In genomic region chr3R:5620387-5620956, dm6 we compare ENCODE assay signal across 1 fruit fly cellular context.
TF ChIP-seq lines count a peak whose summit lies in the region.

No protein-coding gene starts in this region.

TF ChIP-seq in whole organism, embryonic, 481 proteins besides CTCF, POLR2A, EP300 and RAD21 (continued from another document and continues in another):
- TF ChIP-seq Ada2b (GFP tag; IDR thresholded peaks at IDR 0.05; lab: Robert Waterston, UW) (0 out of 2 replicates have a peak, but pooled peaks have one; percentile 46), Oaz (GFP tag; IDR thresholded peaks at IDR 0.05; lab: Robert Waterston, UW) (no peak), ind (GFP tag; optimal IDR thresholded peaks at IDR 0.05; lab: Kevin White, UChicago) (peak; percentile 68), HLH54F (GFP tag; optimal IDR thresholded peaks at IDR 0.05; lab: Kevin White, UChicago) (peak; percentile 30), CG12391 (tag; optimal IDR thresholded peaks at IDR 0.05; lab: Kevin White, UChicago) (peak; percentile 73), Bgb (GFP tag; IDR thresholded peaks at IDR 0.05; lab: Robert Waterston, UW; ENCODE audit: partially characterized antibody) (no peak), CG3407 (GFP tag; optimal IDR thresholded peaks at IDR 0.05; lab: Kevin White, UChicago) (peak; percentile 38), Bteb2 (GFP tag; optimal IDR thresholded peaks at IDR 0.05; lab: Kevin White, UChicago) (no peak), Ssrp (tag; optimal IDR thresholded peaks at IDR 0.05; lab: Kevin White, UChicago) (peak; percentile 43), CG17361 (GFP tag; IDR thresholded peaks at IDR 0.05; lab: Robert Waterston, UW) (peak; percentile 88), ham (GFP tag; IDR thresholded peaks at IDR 0.05; lab: Robert Waterston, UW) (no peak), shn (GFP tag; optimal IDR thresholded peaks at IDR 0.05; lab: Kevin White, UChicago) (peak; percentile 40), schlank (tag; optimal IDR thresholded peaks at IDR 0.05; lab: Kevin White, UChicago) (no peak), phol (tag; optimal IDR thresholded peaks at IDR 0.05; lab: Kevin White, UChicago) (peak; percentile 71), gt (GFP tag; IDR thresholded peaks at IDR 0.05; lab: Robert Waterston, UW) (no peak), zfh2 (GFP tag; optimal IDR thresholded peaks at IDR 0.05; lab: Kevin White, UChicago) (peak; percentile 38), CG7556 (GFP tag; optimal IDR thresholded peaks at IDR 0.05; lab: Kevin White, UChicago) (peak; percentile 77), CG31224 (GFP tag; IDR thresholded peaks at IDR 0.05; lab: Robert Waterston, UW) (no peak), CG1792 (GFP tag; optimal IDR thresholded peaks at IDR 0.05; lab: Kevin White, UChicago) (peak; percentile 40), HmgD (GFP tag; optimal IDR thresholded peaks at IDR 0.05; lab: Kevin White, UChicago) (no peak), sna (GFP tag; IDR thresholded peaks at IDR 0.05; lab: Robert Waterston, UW; ENCODE audit: partially characterized antibody) (no peak), CG6854 (GFP tag; optimal IDR thresholded peaks at IDR 0.05; lab: Kevin White, UChicago) (no peak), her (GFP tag; optimal IDR thresholded peaks at IDR 0.05; lab: Kevin White, UChicago) (peak; percentile 44), CG8281 (tag; optimal IDR thresholded peaks at IDR 0.05; lab: Kevin White, UChicago) (peak; percentile 61), CG1602 (GFP tag; optimal IDR thresholded peaks at IDR 0.05; lab: Kevin White, UChicago) (peak; percentile 48), CG10431 (GFP tag; optimal IDR thresholded peaks at IDR 0.05; lab: Kevin White, UChicago) (no peak), CG7987 (GFP tag; optimal IDR thresholded peaks at IDR 0.05; lab: Kevin White, UChicago) (no peak), gfzf (GFP tag; optimal IDR thresholded peaks at IDR 0.05; lab: Kevin White, UChicago) (no peak), CG2120 (GFP tag; optimal IDR thresholded peaks at IDR 0.05; lab: Kevin White, UChicago) (peak; percentile 63), CG12769 (tag; optimal IDR thresholded peaks at IDR 0.05; lab: Kevin White, UChicago) (peak; percentile 71), CG4617 (GFP tag; optimal IDR thresholded peaks at IDR 0.05; lab: Kevin White, UChicago; ENCODE audit: borderline replicate concordance) (peak; percentile 23), CG12219 (GFP tag; optimal IDR thresholded peaks at IDR 0.05; lab: Kevin White, UChicago) (peak; percentile 61), grau (tag; optimal IDR thresholded peaks at IDR 0.05; lab: Kevin White, UChicago) (peak; percentile 54), CG15514 (GFP tag; optimal IDR thresholded peaks at IDR 0.05; lab: Kevin White, UChicago) (peak; percentile 37), CG11560 (tag; IDR thresholded peaks at IDR 0.05; lab: Robert Waterston, UW) (no peak), CG17912 (GFP tag; optimal IDR thresholded peaks at IDR 0.05; lab: Kevin White, UChicago) (no peak), CG10366 (GFP tag; IDR thresholded peaks at IDR 0.05; lab: Robert Waterston, UW) (no peak; the same call in 1 of the 2 replicates), bab2 (GFP tag; optimal IDR thresholded peaks at IDR 0.05; lab: Kevin White, UChicago) (peak; percentile 69), CG15269 (tag; optimal IDR thresholded peaks at IDR 0.05; lab: Kevin White, UChicago) (peak; percentile 58), salm (tag; optimal IDR thresholded peaks at IDR 0.05; lab: Kevin White, UChicago) (peak; percentile 16), lola (GFP tag; optimal IDR thresholded peaks at IDR 0.05; lab: Kevin White, UChicago) (peak in 1 of 3 experiments; percentile 67), repo (GFP tag; optimal IDR thresholded peaks at IDR 0.05; lab: Kevin White, UChicago) (peak; percentile 46), Rfx (GFP tag; IDR thresholded peaks at IDR 0.05; lab: Robert Waterston, UW) (peak; percentile 46), wek (GFP tag; optimal IDR thresholded peaks at IDR 0.05; lab: Kevin White, UChicago) (peak; percentile 29), CG6813 (GFP tag; optimal IDR thresholded peaks at IDR 0.05; lab: Kevin White, UChicago) (peak; percentile 47), ftz-f1 (GFP tag; optimal IDR thresholded peaks at IDR 0.05; lab: Kevin White, UChicago) (no peak), chn (GFP tag; optimal IDR thresholded peaks at IDR 0.05; lab: Kevin White, UChicago) (peak; percentile 43), CG14014 (GFP tag; IDR thresholded peaks at IDR 0.05; lab: Robert Waterston, UW) (peak; percentile 43; the same call in 1 of the 2 replicates), cas (GFP tag; IDR thresholded peaks at IDR 0.05; lab: Robert Waterston, UW) (no peak), CG12299 (tag; optimal IDR thresholded peaks at IDR 0.05; lab: Kevin White, UChicago) (peak; percentile 22), CG14667 (GFP tag; IDR thresholded peaks at IDR 0.05; lab: Robert Waterston, UW) (peak; percentile 64), CG5245 (GFP tag; optimal IDR thresholded peaks at IDR 0.05; lab: Kevin White, UChicago) (peak; percentile 61), BEAF-32 (GFP tag; optimal IDR thresholded peaks at IDR 0.05; lab: Kevin White, UChicago) (no peak), CG6272 (GFP tag; IDR thresholded peaks at IDR 0.05; lab: Robert Waterston, UW) (peak; percentile 45), CG3838 (GFP tag; optimal IDR thresholded peaks at IDR 0.05; lab: Kevin White, UChicago) (no peak), hb (GFP tag; IDR thresholded peaks at IDR 0.05; lab: Robert Waterston, UW; ENCODE audit: partially characterized antibody) (no peak), fru (optimal IDR thresholded peaks at IDR 0.05; lab: Kevin White, UChicago) (no peak), ro (GFP tag; IDR thresholded peaks at IDR 0.05; lab: Robert Waterston, UW) (no peak), zfh1 (GFP tag; IDR thresholded peaks at IDR 0.05; lab: Robert Waterston, UW) (peak; percentile 74), HLHmδ (GFP tag; optimal IDR thresholded peaks at IDR 0.05; lab: Kevin White, UChicago) (peak; percentile 10), CG33213 (GFP tag; optimal IDR thresholded peaks at IDR 0.05; lab: Kevin White, UChicago) (no peak), jumu (GFP tag; optimal IDR thresholded peaks at IDR 0.05; lab: Kevin White, UChicago) (peak; percentile 63), usp (GFP tag; optimal IDR thresholded peaks at IDR 0.05; lab: Kevin White, UChicago) (no peak), btn (GFP tag; optimal IDR thresholded peaks at IDR 0.05; lab: Kevin White, UChicago) (peak; percentile 50), CG2199 (GFP tag; IDR thresholded peaks at IDR 0.05; lab: Robert Waterston, UW) (no peak), B-H1 (GFP tag; IDR thresholded peaks at IDR 0.05; lab: Robert Waterston, UW) (peak; percentile 33; the same call in 2 of the 3 replicates), dimm (GFP tag; IDR thresholded peaks at IDR 0.05; lab: Robert Waterston, UW) (peak; percentile 68), CG15011 (GFP tag; optimal IDR thresholded peaks at IDR 0.05; lab: Kevin White, UChicago) (no peak), hkb (optimal IDR thresholded peaks at IDR 0.05; lab: Kevin White, UChicago) (no peak), hkb (GFP tag; IDR thresholded peaks at IDR 0.05; lab: Robert Waterston, UW) (peak; percentile 71), tio (GFP tag; optimal IDR thresholded peaks at IDR 0.05; lab: Kevin White, UChicago) (peak; percentile 77), CG1024 (GFP tag; IDR thresholded peaks at IDR 0.05; lab: Robert Waterston, UW) (peak; percentile 69), zf30C (GFP tag; optimal IDR thresholded peaks at IDR 0.05; lab: Kevin White, UChicago) (peak; percentile 34), CG7372 (GFP tag; IDR thresholded peaks at IDR 0.05; lab: Robert Waterston, UW) (peak; percentile 55; the same call in 1 of the 2 replicates), bbx (GFP tag; IDR thresholded peaks at IDR 0.05; lab: Robert Waterston, UW; ENCODE audit: partially characterized antibody) (no peak), CG10543 (GFP tag; optimal IDR thresholded peaks at IDR 0.05; lab: Kevin White, UChicago) (no peak), CG15479 (GFP tag; optimal IDR thresholded peaks at IDR 0.05; lab: Kevin White, UChicago) (no peak), CG34224 (GFP tag; IDR thresholded peaks at IDR 0.05; lab: Robert Waterston, UW; ENCODE audit: partially characterized antibody) (no peak), CG8290 (GFP tag; optimal IDR thresholded peaks at IDR 0.05; lab: Kevin White, UChicago) (peak; percentile 7), CG8290 (tag; optimal IDR thresholded peaks at IDR 0.05; lab: Kevin White, UChicago) (peak in 1 of 2 experiments; percentile 81), ken (GFP tag; IDR thresholded peaks at IDR 0.05; lab: Robert Waterston, UW) (peak; percentile 65; the same call in 1 of the 3 replicates), Atf6 (GFP tag; IDR thresholded peaks at IDR 0.05; lab: Robert Waterston, UW) (peak; percentile 57; the same call in 1 of the 2 replicates), CG1647 (GFP tag; optimal IDR thresholded peaks at IDR 0.05; lab: Kevin White, UChicago) (peak; percentile 18), Dll (GFP tag; IDR thresholded peaks at IDR 0.05; lab: Robert Waterston, UW; ENCODE audit: partially characterized antibody) (no peak), CG1832 (GFP tag; optimal IDR thresholded peaks at IDR 0.05; lab: Kevin White, UChicago) (no peak), CG7963 (GFP tag; IDR thresholded peaks at IDR 0.05; lab: Robert Waterston, UW; ENCODE audit: partially characterized antibody) (no peak), CG10267 (tag; optimal IDR thresholded peaks at IDR 0.05; lab: Kevin White, UChicago) (peak; percentile 47), nom (GFP tag; optimal IDR thresholded peaks at IDR 0.05; lab: Kevin White, UChicago) (no peak), fu2 (GFP tag; optimal IDR thresholded peaks at IDR 0.05; lab: Kevin White, UChicago) (peak; percentile 44), CG11456 (GFP tag; IDR thresholded peaks at IDR 0.05; lab: Robert Waterston, UW) (peak; percentile 66; the same call in 1 of the 3 replicates), Tbp (GFP tag; optimal IDR thresholded peaks at IDR 0.05; lab: Kevin White, UChicago) (no peak), CG15073 (GFP tag; optimal IDR thresholded peaks at IDR 0.05; lab: Kevin White, UChicago) (peak; percentile 8), gro (GFP tag; optimal IDR thresholded peaks at IDR 0.05; lab: Kevin White, UChicago) (peak; percentile 57), trh (GFP tag; optimal IDR thresholded peaks at IDR 0.05; lab: Kevin White, UChicago) (no peak), CG14965 (GFP tag; optimal IDR thresholded peaks at IDR 0.05; lab: Kevin White, UChicago; ENCODE audit: borderline replicate concordance) (no peak), Poxn (GFP tag; IDR thresholded peaks at IDR 0.05; lab: Robert Waterston, UW) (no peak), CG18011 (GFP tag; optimal IDR thresholded peaks at IDR 0.05; lab: Kevin White, UChicago) (no peak), amos (GFP tag; IDR thresholded peaks at IDR 0.05; lab: Robert Waterston, UW; ENCODE audit: partially characterized antibody) (no peak), dmrt99B (tag; optimal IDR thresholded peaks at IDR 0.05; lab: Kevin White, UChicago) (peak; percentile 84), CG4424 (GFP tag; optimal IDR thresholded peaks at IDR 0.05; lab: Kevin White, UChicago) (peak; percentile 80), CG10565 (GFP tag; optimal IDR thresholded peaks at IDR 0.05; lab: Kevin White, UChicago) (no peak), ap (GFP tag; IDR thresholded peaks at IDR 0.05; lab: Robert Waterston, UW) (peak; percentile 53), HLH4C (GFP tag; IDR thresholded peaks at IDR 0.05; lab: Robert Waterston, UW; ENCODE audit: partially characterized antibody) (no peak), Hsf (GFP tag; optimal IDR thresholded peaks at IDR 0.05; lab: Kevin White, UChicago) (peak; percentile 54), Dp (GFP tag; optimal IDR thresholded peaks at IDR 0.05; lab: Kevin White, UChicago) (no peak), lmd (GFP tag; IDR thresholded peaks at IDR 0.05; lab: Robert Waterston, UW) (peak; percentile 69), gcm (GFP tag; optimal IDR thresholded peaks at IDR 0.05; lab: Kevin White, UChicago) (peak; percentile 38), Ets65A (GFP tag; lab: Kevin White, UChicago) (peak; percentile 97), dan (GFP tag; IDR thresholded peaks at IDR 0.05; lab: Robert Waterston, UW) (no peak), fd102C (GFP tag; optimal IDR thresholded peaks at IDR 0.05; lab: Kevin White, UChicago) (no peak), insv (GFP tag; optimal IDR thresholded peaks at IDR 0.05; lab: Kevin White, UChicago) (no peak), tin (GFP tag; optimal IDR thresholded peaks at IDR 0.05; lab: Kevin White, UChicago) (peak; percentile 47), Sox100B (GFP tag; optimal IDR thresholded peaks at IDR 0.05; lab: Kevin White, UChicago) (peak; percentile 72), Spps (tag; optimal IDR thresholded peaks at IDR 0.05; lab: Kevin White, UChicago) (no peak), h (optimal IDR thresholded peaks at IDR 0.05; lab: Kevin White, UChicago) (no peak), HLH3B (GFP tag; IDR thresholded peaks at IDR 0.05; lab: Robert Waterston, UW) (peak; percentile 77), slou (GFP tag; optimal IDR thresholded peaks at IDR 0.05; lab: Kevin White, UChicago) (peak; percentile 41), org-1 (GFP tag; optimal IDR thresholded peaks at IDR 0.05; lab: Kevin White, UChicago) (peak; percentile 69), Fer3 (tag; optimal IDR thresholded peaks at IDR 0.05; lab: Kevin White, UChicago) (peak; percentile 58), CrebB (tag; optimal IDR thresholded peaks at IDR 0.05; lab: Kevin White, UChicago) (no peak), CoRest (tag; optimal IDR thresholded peaks at IDR 0.05; lab: Kevin White, UChicago) (peak; percentile 74), CG12155 (GFP tag; optimal IDR thresholded peaks at IDR 0.05; lab: Kevin White, UChicago) (no peak), CG4328 (GFP tag; optimal IDR thresholded peaks at IDR 0.05; lab: Kevin White, UChicago) (no peak), lab (GFP tag; optimal IDR thresholded peaks at IDR 0.05; lab: Kevin White, UChicago) (peak; percentile 44), tna (GFP tag; IDR thresholded peaks at IDR 0.05; lab: Robert Waterston, UW; ENCODE audit: partially characterized antibody) (no peak), stc (GFP tag; IDR thresholded peaks at IDR 0.05; lab: Robert Waterston, UW) (peak; percentile 48; the same call in 1 of the 2 replicates), ERR (GFP tag; optimal IDR thresholded peaks at IDR 0.05; lab: Kevin White, UChicago) (peak; percentile 43), Dad (GFP tag; optimal IDR thresholded peaks at IDR 0.05; lab: Kevin White, UChicago) (peak; percentile 23), TFAM (GFP tag; optimal IDR thresholded peaks at IDR 0.05; lab: Kevin White, UChicago) (no peak), Xbp1 (GFP tag; optimal IDR thresholded peaks at IDR 0.05; lab: Kevin White, UChicago) (peak; percentile 71), slbo (GFP tag; IDR thresholded peaks at IDR 0.05; lab: Robert Waterston, UW) (peak; percentile 71), CG2889 (GFP tag; IDR thresholded peaks at IDR 0.05; lab: Robert Waterston, UW) (no peak)
